Fruit fly (Drosophila melanogaster) whole organism, wandering third instar larva: ENCODE data around the gene ATbp.

ENCODE experiments used
- Abd-B ChIP-seq: fragments of >200 bp; optimal IDR thresholded peaks from 2 replicates; lab custom pipeline; 2017; ENCODE audit warnings: missing biosample characterization, missing genetic modification characterization
- CrebA ChIP-seq: fragments of 200-800 bp; sonication (Bioruptor generic); optimal IDR thresholded peaks from 2 replicates; lab custom pipeline; 2016; ENCODE audit warnings: missing biosample characterization, mild to moderate bottlenecking, missing genetic modification characterization, borderline replicate concordance
- Dfd ChIP-seq: fragments of >200 bp; optimal IDR thresholded peaks from 2 replicates; lab custom pipeline; 2017; ENCODE audit warnings: missing biosample characterization, missing genetic modification characterization
- HLH106 ChIP-seq: fragments of 200-800 bp; optimal IDR thresholded peaks from 3 replicates; lab custom pipeline; 2019; ENCODE audit warnings: missing biosample characterization, mild to moderate bottlenecking, missing genetic modification characterization, moderate library complexity
- Hnf4 ChIP-seq: fragments of 200-800 bp; sonication (Bioruptor generic); optimal IDR thresholded peaks from 2 replicates; lab custom pipeline; 2016; ENCODE audit warnings: missing biosample characterization, mild to moderate bottlenecking, missing genetic modification characterization
- Mio ChIP-seq: sonication (Bioruptor generic); optimal IDR thresholded peaks from 2 replicates; lab custom pipeline; 2016; ENCODE audit warnings: missing biosample characterization, missing genetic modification characterization
- N ChIP-seq: fragments of >200 bp; optimal IDR thresholded peaks from 2 replicates; lab custom pipeline; 2018; ENCODE audit warnings: missing biosample characterization, missing external identifiers, missing genetic modification characterization
- Sp1 ChIP-seq: fragments of 200-800 bp; sonication (Bioruptor generic); optimal IDR thresholded peaks from 3 replicates; lab custom pipeline; 2019; ENCODE audit warnings: missing biosample characterization, mild to moderate bottlenecking, missing genetic modification characterization, moderate library complexity
- h ChIP-seq: fragments of 200-800 bp; sonication (Bioruptor generic); optimal IDR thresholded peaks from 3 replicates; lab custom pipeline; 2016; ENCODE audit warnings: missing biosample characterization, mild to moderate bottlenecking, missing genetic modification characterization
- pan ChIP-seq: fragments of >200 bp; optimal IDR thresholded peaks from 2 replicates; lab custom pipeline; 2017
- psq ChIP-seq: fragments of 200-800 bp; sonication (Bioruptor generic); optimal IDR thresholded peaks from 3 replicates; lab custom pipeline; 2017; ENCODE audit warnings: missing biosample characterization, mild to moderate bottlenecking, missing genetic modification characterization, moderate library complexity
- woc ChIP-seq: sonication (Bioruptor generic); optimal IDR thresholded peaks from 2 replicates; lab custom pipeline; 2016; ENCODE audit warnings: missing biosample characterization, mild to moderate bottlenecking, missing genetic modification characterization

- no peak for TF ChIP-seq N (GFP tag; lab: Kevin White, UChicago)
- TF ChIP-seq pan (lab: Kevin White, UChicago) = no peak
- TF ChIP-seq h (GFP tag; lab: Kevin White, UChicago) = no peak
- TF ChIP-seq Abd-B (GFP tag; lab: Kevin White, UChicago) = no peak
- TF ChIP-seq CrebA = no peak
- no peak for TF ChIP-seq woc (GFP tag; lab: Kevin White, UChicago)
- no peak for TF ChIP-seq Mio (GFP tag; lab: Kevin White, UChicago)
- no peak for TF ChIP-seq Sp1 (GFP tag; lab: Kevin White, UChicago)
- TF ChIP-seq HLH106 (tag; lab: Kevin White, UChicago) = no peak
- peak; percentile 38 for TF ChIP-seq Dfd
- no peak for TF ChIP-seq Hnf4 (GFP tag; lab: Kevin White, UChicago)
- no peak for TF ChIP-seq psq (GFP tag; lab: Kevin White, UChicago)
These were observed 9.0 kb upstream of the ATbp start for dm6 chrX:23096818-23097129.
